Fruit fly (Drosophila melanogaster) whole organism, embryonic: ENCODE results near the gene CG12814.

Experiments used
- ATbp ChIP-seq: fragments of 200-800 bp; sonication (Bioruptor generic); optimal IDR thresholded peaks from 2 replicates; lab custom pipeline; 2017; ENCODE audit warnings: missing biosample characterization, mild to moderate bottlenecking, missing genetic modification characterization, missing genetic modification reagents
- Bteb2 ChIP-seq: fragments of 200-800 bp; sonication (Bioruptor generic); optimal IDR thresholded peaks from 2 replicates; lab custom pipeline; 2016; ENCODE audit warnings: missing biosample characterization, missing genetic modification characterization
- CG10147 ChIP-seq: fragments of 200-800 bp; sonication (Bioruptor generic); optimal IDR thresholded peaks from 2 replicates; lab custom pipeline; 2019; ENCODE audit warnings: missing biosample characterization, mild to moderate bottlenecking, missing genetic modification characterization, moderate library complexity
- CG11504 ChIP-seq: fragments of 200-800 bp; sonication (Bioruptor generic); optimal IDR thresholded peaks from 3 replicates; lab custom pipeline; 2019; ENCODE audit warnings: missing biosample characterization, mild to moderate bottlenecking, missing genetic modification characterization, moderate library complexity
- CG12769 ChIP-seq: fragments of 200-800 bp; sonication (Bioruptor generic); optimal IDR thresholded peaks from 2 replicates; lab custom pipeline; 2019; ENCODE audit warnings: missing biosample characterization, mild to moderate bottlenecking, missing genetic modification characterization, moderate library complexity
- CG14860 ChIP-seq: fragments of 200-800 bp; sonication (Bioruptor generic); IDR thresholded peaks from 3 replicates; pipeline ENCODE4 v1.3.6; 2022; ENCODE audit warnings: missing biosample characterization, missing genetic modification characterization; ENCODE audit not compliant: partially characterized antibody
- CG15011 ChIP-seq: fragments of 200-800 bp; sonication (Bioruptor generic); optimal IDR thresholded peaks from 3 replicates; lab custom pipeline; 2018; ENCODE audit warnings: missing biosample characterization, mild to moderate bottlenecking, missing genetic modification characterization
- CG2712 ChIP-seq: fragments of 200-800 bp; optimal IDR thresholded peaks from 3 replicates; lab custom pipeline; 2019; ENCODE audit warnings: missing biosample characterization, mild to moderate bottlenecking, missing genetic modification characterization, moderate library complexity
- CG3838 ChIP-seq: fragments of 200-800 bp; sonication (Bioruptor generic); optimal IDR thresholded peaks from 3 replicates; lab custom pipeline; 2016; ENCODE audit warnings: missing biosample characterization, missing genetic modification characterization
- CG42726 ChIP-seq: fragments of 200-800 bp; sonication (Bioruptor generic); IDR thresholded peaks from 2 replicates; pipeline ENCODE4 v1.3.6; 2022; ENCODE audit warnings: missing biosample characterization, missing genetic modification characterization; ENCODE audit not compliant: partially characterized antibody
- CG4707 ChIP-seq: fragments of 200-800 bp; sonication (Bioruptor generic); optimal IDR thresholded peaks from 2 replicates; lab custom pipeline; 2018; ENCODE audit warnings: missing biosample characterization, mild to moderate bottlenecking, missing genetic modification characterization, moderate library complexity
- CG6791 ChIP-seq: fragments of 200-800 bp; sonication (Bioruptor generic); IDR thresholded peaks from 3 replicates; pipeline ENCODE4 v1.3.6; 2022; ENCODE audit warnings: missing biosample characterization, missing genetic modification characterization; ENCODE audit not compliant: partially characterized antibody
- CG7556 ChIP-seq: fragments of 200-800 bp; sonication (Bioruptor generic); optimal IDR thresholded peaks from 2 replicates; lab custom pipeline; 2017; ENCODE audit warnings: missing biosample characterization, mild to moderate bottlenecking, missing genetic modification characterization
- CG9437 ChIP-seq: fragments of 200-800 bp; sonication (Bioruptor generic); optimal IDR thresholded peaks from 2 replicates; lab custom pipeline; 2018; ENCODE audit warnings: missing biosample characterization, mild to moderate bottlenecking, missing genetic modification characterization
- CG9797 ChIP-seq: fragments of 200-800 bp; sonication (Bioruptor generic); optimal IDR thresholded peaks from 3 replicates; lab custom pipeline; 2018; ENCODE audit warnings: missing biosample characterization, mild to moderate bottlenecking, missing genetic modification characterization
- CkIIα-i1 ChIP-seq: fragments of 200-800 bp; sonication (Bioruptor generic); IDR thresholded peaks from 2 replicates; pipeline ENCODE4 v1.3.6; 2022; ENCODE audit warnings: missing biosample characterization, missing genetic modification characterization
- Dbx ChIP-seq: fragments of 200-800 bp; sonication (Bioruptor generic); IDR thresholded peaks from 3 replicates; pipeline ENCODE4 v1.3.6; 2022; ENCODE audit warnings: missing biosample characterization, missing genetic modification characterization
- Dfd ChIP-seq, 2 experiments: fragments of >200 bp; optimal IDR thresholded peaks; 2 replicates each; lab custom pipeline; 2017; ENCODE audit warnings: missing biosample characterization in 2 of 2, missing genetic modification characterization in 2 of 2
- Drgx ChIP-seq: fragments of 200-800 bp; sonication (Bioruptor generic); IDR thresholded peaks from 2 replicates; pipeline ENCODE4 v1.3.6; 2022; ENCODE audit warnings: missing biosample characterization, missing genetic modification characterization
- Fer1 ChIP-seq: fragments of 200-800 bp; sonication (Bioruptor generic); optimal IDR thresholded peaks from 2 replicates; lab custom pipeline; 2017; ENCODE audit warnings: missing biosample characterization, mild to moderate bottlenecking, missing genetic modification characterization
- Gug ChIP-seq: fragments of 200-800 bp; sonication (Bioruptor generic); IDR thresholded peaks from 4 replicates; pipeline ENCODE4 v1.3.6; 2022; ENCODE audit warnings: missing biosample characterization, missing genetic modification characterization
- HHEX ChIP-seq: fragments of 200-800 bp; sonication (Bioruptor generic); optimal IDR thresholded peaks from 3 replicates; lab custom pipeline; 2017; ENCODE audit warnings: missing biosample characterization, mild to moderate bottlenecking, missing genetic modification characterization, missing genetic modification reagents
- Lhr ChIP-seq: fragments of 200-800 bp; sonication (Bioruptor generic); optimal IDR thresholded peaks from 3 replicates; lab custom pipeline; 2017; ENCODE audit warnings: mild to moderate bottlenecking, missing biosample characterization, missing genetic modification reagents, missing genetic modification characterization
- MTF-1 ChIP-seq: fragments of 200-800 bp; sonication (Bioruptor generic); optimal IDR thresholded peaks from 2 replicates; lab custom pipeline; 2018; ENCODE audit warnings: missing biosample characterization, mild to moderate bottlenecking, missing genetic modification characterization, borderline replicate concordance
- NC2β ChIP-seq: fragments of 200-800 bp; sonication (Bioruptor generic); optimal IDR thresholded peaks from 2 replicates; lab custom pipeline; 2016; ENCODE audit warnings: missing biosample characterization, missing genetic modification characterization
- PHDP ChIP-seq: fragments of 200-800 bp; sonication (Bioruptor generic); optimal IDR thresholded peaks from 3 replicates; lab custom pipeline; 2018; ENCODE audit warnings: missing biosample characterization, mild to moderate bottlenecking, missing genetic modification characterization, moderate library complexity
- Ssrp ChIP-seq: fragments of 200-800 bp; sonication (Bioruptor generic); optimal IDR thresholded peaks from 2 replicates; lab custom pipeline; 2018; ENCODE audit warnings: missing biosample characterization, mild to moderate bottlenecking, missing genetic modification characterization, moderate library complexity
- TFAM ChIP-seq: fragments of 200-800 bp; sonication (Bioruptor generic); optimal IDR thresholded peaks from 2 replicates; lab custom pipeline; 2017; ENCODE audit warnings: missing biosample characterization, missing genetic modification characterization, inconsistent platforms
- Vsx1 ChIP-seq: fragments of 200-800 bp; sonication (Bioruptor generic); optimal IDR thresholded peaks from 2 replicates; lab custom pipeline; 2017; ENCODE audit warnings: missing biosample characterization, mild to moderate bottlenecking, missing genetic modification characterization, missing genetic modification reagents
- al ChIP-seq: fragments of 200-800 bp; sonication (Bioruptor generic); IDR thresholded peaks from 2 replicates; pipeline ENCODE4 v1.3.6; 2022; ENCODE audit warnings: missing biosample characterization, missing genetic modification characterization
- bbx ChIP-seq: fragments of 200-800 bp; sonication (Bioruptor generic); IDR thresholded peaks from 2 replicates; pipeline ENCODE4 v1.3.6; 2022; ENCODE audit warnings: missing biosample characterization, missing genetic modification characterization; ENCODE audit not compliant: partially characterized antibody
- bsh ChIP-seq, 2 experiments: fragments of 200-800 bp; sonication (Bioruptor generic); optimal IDR thresholded peaks; 2 replicates each; lab custom pipeline; 2017 to 2018; ENCODE audit warnings: mild to moderate bottlenecking in 2 of 2, missing biosample characterization in 2 of 2, missing genetic modification characterization in 2 of 2, moderate library complexity in 1 of 2
- dati ChIP-seq: fragments of 200-800 bp; sonication (Bioruptor generic); IDR thresholded peaks from 2 replicates; pipeline ENCODE4 v1.3.6; 2022; ENCODE audit warnings: missing biosample characterization, missing genetic modification characterization
- dmrt11E ChIP-seq: fragments of 200-800 bp; sonication (Bioruptor generic); optimal IDR thresholded peaks from 3 replicates; lab custom pipeline; 2018; ENCODE audit warnings: missing biosample characterization, mild to moderate bottlenecking, missing genetic modification characterization, moderate library complexity
- ftz-f1 ChIP-seq: fragments of 200-800 bp; sonication (Bioruptor generic); optimal IDR thresholded peaks from 2 replicates; lab custom pipeline; 2016; ENCODE audit warnings: missing biosample characterization, missing genetic modification characterization
- hkb ChIP-seq, 2 experiments: fragments of 200-800 bp in 1 of 2; fragments of >200 bp in 1 of 2; sonication (Bioruptor generic) in 1 of 2; IDR thresholded peaks in 1 of 2; optimal IDR thresholded peaks in 1 of 2; 2 replicates each; pipeline versions ENCODE4 v1.3.6 to Lab custom; 2017 to 2022; ENCODE audit warnings: missing biosample characterization in 1 of 2, missing genetic modification characterization in 1 of 2
- insv ChIP-seq, 2 experiments: fragments of 200-800 bp; sonication (Bioruptor generic); optimal IDR thresholded peaks; 3 replicates each; lab custom pipeline; 2016 to 2018; ENCODE audit warnings: missing biosample characterization in 2 of 2, missing genetic modification characterization in 2 of 2
- maf-S ChIP-seq: fragments of 200-800 bp; sonication (Bioruptor generic); optimal IDR thresholded peaks from 2 replicates; lab custom pipeline; 2016; ENCODE audit warnings: missing biosample characterization, missing genetic modification characterization
- mam ChIP-seq: fragments of 200-800 bp; sonication (Bioruptor generic); optimal IDR thresholded peaks from 3 replicates; lab custom pipeline; 2016; ENCODE audit warnings: missing biosample characterization, missing genetic modification characterization
- phol ChIP-seq: fragments of 200-800 bp; sonication (Bioruptor generic); optimal IDR thresholded peaks from 3 replicates; lab custom pipeline; 2018; ENCODE audit warnings: missing biosample characterization, mild to moderate bottlenecking, missing genetic modification characterization, moderate library complexity
- repo ChIP-seq: fragments of 200-800 bp; sonication (Bioruptor generic); optimal IDR thresholded peaks from 2 replicates; lab custom pipeline; 2016; ENCODE audit warnings: missing biosample characterization, missing genetic modification characterization
- sisA ChIP-seq: fragments of 200-800 bp; sonication (Bioruptor generic); IDR thresholded peaks from 2 replicates; pipeline ENCODE4 v1.3.6; 2022; ENCODE audit warnings: missing biosample characterization, missing genetic modification characterization
- so ChIP-seq: fragments of 200-800 bp; sonication (Bioruptor generic); IDR thresholded peaks from 3 replicates; pipeline ENCODE4 v1.3.6; 2022; ENCODE audit warnings: missing biosample characterization, missing genetic modification characterization
- stwl ChIP-seq: fragments of 200-800 bp; sonication (Bioruptor generic); optimal IDR thresholded peaks from 3 replicates; lab custom pipeline; 2018; ENCODE audit warnings: missing biosample characterization, mild to moderate bottlenecking, missing genetic modification characterization, moderate library complexity
- unpg ChIP-seq: fragments of 200-800 bp; sonication (Bioruptor generic); optimal IDR thresholded peaks from 3 replicates; lab custom pipeline; 2018; ENCODE audit warnings: missing biosample characterization, mild to moderate bottlenecking, missing genetic modification characterization, moderate library complexity
- zfh1 ChIP-seq: fragments of 200-800 bp; sonication (Bioruptor generic); IDR thresholded peaks from 3 replicates; pipeline ENCODE4 v1.3.6; 2022; ENCODE audit warnings: missing biosample characterization, missing genetic modification characterization

The CG12814 gene

DNA sequence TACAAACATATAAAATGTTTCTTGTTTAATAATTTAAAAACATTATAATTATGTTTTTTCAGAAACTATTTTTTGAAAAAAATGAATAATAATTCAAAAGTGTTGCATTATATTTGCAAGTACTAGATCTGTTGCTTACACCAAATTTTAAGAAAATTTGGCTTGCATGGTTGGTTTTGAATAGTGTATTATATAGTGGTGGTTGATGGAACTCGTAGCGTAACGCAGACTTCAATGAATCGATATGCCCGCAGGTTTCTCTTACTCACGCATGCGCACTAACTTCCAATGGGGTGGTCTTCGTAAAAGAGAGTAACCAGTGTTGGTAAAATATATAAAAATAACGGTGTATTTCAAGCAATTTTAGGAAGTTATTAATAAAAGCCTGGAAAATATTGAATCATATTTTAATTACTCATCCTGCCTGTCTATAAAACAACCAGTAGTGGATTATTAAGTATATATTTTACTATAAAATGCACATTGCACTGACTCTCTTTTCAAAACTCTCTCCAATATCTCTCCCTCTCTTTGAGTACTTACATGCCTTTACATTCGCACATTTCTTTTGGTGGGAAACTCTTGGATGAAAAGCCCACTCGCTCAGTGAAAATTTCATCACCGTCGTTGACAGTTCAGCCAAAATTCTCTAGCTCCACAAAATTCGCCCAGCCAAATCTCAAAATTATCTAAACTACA lies 830 bp upstream of the CG12814 start, which contains the start of gene Syn (continued):
- no peak for TF ChIP-seq CG4707 (GFP tag; lab: Kevin White, UChicago)
- no peak for TF ChIP-seq maf-S (GFP tag; lab: Kevin White, UChicago)
- no peak for TF ChIP-seq ftz-f1 (GFP tag; lab: Kevin White, UChicago)
- no peak for TF ChIP-seq zfh1 (GFP tag; lab: Robert Waterston, UW)
- TF ChIP-seq ATbp (GFP tag; lab: Kevin White, UChicago) = no peak
- TF ChIP-seq Ssrp (tag; lab: Kevin White, UChicago) = no peak
- peak; percentile 70 for TF ChIP-seq stwl (tag; lab: Kevin White, UChicago)
- no peak for TF ChIP-seq Gug (GFP tag; lab: Robert Waterston, UW)

DNA sequence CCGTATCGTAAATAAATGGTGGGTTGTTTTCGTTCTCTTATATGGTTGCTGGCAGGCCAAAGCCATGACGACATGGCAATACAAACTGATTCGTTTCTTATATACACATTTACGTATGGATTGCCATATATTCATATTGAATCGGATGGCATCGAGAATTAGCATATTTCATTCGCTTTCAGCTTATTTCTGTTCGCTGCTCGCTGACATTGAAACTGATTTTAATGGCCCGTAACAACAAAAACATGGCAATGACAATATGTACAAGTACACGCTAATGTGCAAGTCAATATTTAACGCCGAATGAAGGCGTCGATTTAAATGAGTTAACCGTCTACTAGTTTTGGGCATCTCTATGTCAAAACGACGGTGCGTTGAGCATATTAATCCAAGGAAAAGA lies 3.4 kb downstream of the CG12814 start:
- TF ChIP-seq Fer1 (GFP tag; lab: Kevin White, UChicago) = peak; percentile 42
- no peak for TF ChIP-seq insv (GFP tag; optimal IDR thresholded peaks at IDR 0.05; lab: Kevin White, UChicago)
- TF ChIP-seq CG7556 (GFP tag; lab: Kevin White, UChicago) = no peak
- TF ChIP-seq CG14860 (GFP tag; lab: Robert Waterston, UW) = no peak
- no peak for TF ChIP-seq bbx
- TF ChIP-seq Lhr (GFP tag; lab: Kevin White, UChicago) = no peak
- no peak for TF ChIP-seq Vsx1 (GFP tag; lab: Kevin White, UChicago)
- no peak for TF ChIP-seq Ssrp (tag; lab: Kevin White, UChicago)
- TF ChIP-seq CG9437 (GFP tag; lab: Kevin White, UChicago) = no peak
- peak; percentile 9 for TF ChIP-seq MTF-1 (GFP tag; lab: Kevin White, UChicago)
- TF ChIP-seq CG10147 (GFP tag; lab: Kevin White, UChicago) = no peak
- no peak for TF ChIP-seq CG4707 (GFP tag; lab: Kevin White, UChicago)
- no peak for TF ChIP-seq al (GFP tag; lab: Robert Waterston, UW)
- TF ChIP-seq bsh (GFP tag; optimal IDR thresholded peaks at IDR 0.05; lab: Kevin White, UChicago) = no peak
- peak; percentile 37 for TF ChIP-seq CG15011 (GFP tag; lab: Kevin White, UChicago)
- no peak for TF ChIP-seq Dfd (GFP tag; optimal IDR thresholded peaks at IDR 0.05; lab: Kevin White, UChicago)
- TF ChIP-seq Drgx = no peak
- TF ChIP-seq CG42726 (GFP tag; lab: Robert Waterston, UW) = no peak
- TF ChIP-seq TFAM (GFP tag; lab: Kevin White, UChicago) = no peak
- TF ChIP-seq dati (GFP tag; lab: Robert Waterston, UW) = no peak
- TF ChIP-seq CG6791 = no peak
- TF ChIP-seq CG11504 = no peak
- peak; percentile 17 for TF ChIP-seq PHDP (tag; lab: Kevin White, UChicago)
- TF ChIP-seq CkIIα-i1 (GFP tag; lab: Robert Waterston, UW) = no peak
- TF ChIP-seq sisA = no peak
- no peak for TF ChIP-seq repo (GFP tag; lab: Kevin White, UChicago)
- TF ChIP-seq dmrt11E (tag; lab: Kevin White, UChicago) = no peak
- no peak for TF ChIP-seq mam (GFP tag; lab: Kevin White, UChicago)
- TF ChIP-seq NC2β (GFP tag; lab: Kevin White, UChicago) = no peak
- TF ChIP-seq phol = no peak
- peak; percentile 21 for TF ChIP-seq HHEX (GFP tag; lab: Kevin White, UChicago)
- TF ChIP-seq Gug (GFP tag; lab: Robert Waterston, UW) = no peak
- TF ChIP-seq hkb (optimal IDR thresholded peaks at IDR 0.05; lab: Kevin White, UChicago) = no peak
- 0 out of 2 replicates have a peak, but pooled peaks have one; percentile 31 for TF ChIP-seq hkb (GFP tag; IDR thresholded peaks at IDR 0.05; lab: Robert Waterston, UW)
- peak; percentile 10 for TF ChIP-seq unpg (GFP tag; lab: Kevin White, UChicago)
- no peak for TF ChIP-seq CG2712 (tag; lab: Kevin White, UChicago)
- no peak for TF ChIP-seq CG3838 (GFP tag; lab: Kevin White, UChicago)
- TF ChIP-seq Dbx (GFP tag; lab: Robert Waterston, UW) = no peak
- peak; percentile 48 for TF ChIP-seq CG12769 (tag; lab: Kevin White, UChicago)
- TF ChIP-seq CG9797 (GFP tag; lab: Kevin White, UChicago) = no peak
- TF ChIP-seq Bteb2 (GFP tag; lab: Kevin White, UChicago) = no peak
- 0 out of 3 replicates have a peak, but pooled peaks have one; percentile 61 for TF ChIP-seq so (GFP tag; lab: Robert Waterston, UW)
- no peak for TF ChIP-seq zfh1 (GFP tag; lab: Robert Waterston, UW)
